Worm (Caenorhabditis elegans): Measurements from ENCODE around the gene vps-45.

Gene vps-45

DNA sequence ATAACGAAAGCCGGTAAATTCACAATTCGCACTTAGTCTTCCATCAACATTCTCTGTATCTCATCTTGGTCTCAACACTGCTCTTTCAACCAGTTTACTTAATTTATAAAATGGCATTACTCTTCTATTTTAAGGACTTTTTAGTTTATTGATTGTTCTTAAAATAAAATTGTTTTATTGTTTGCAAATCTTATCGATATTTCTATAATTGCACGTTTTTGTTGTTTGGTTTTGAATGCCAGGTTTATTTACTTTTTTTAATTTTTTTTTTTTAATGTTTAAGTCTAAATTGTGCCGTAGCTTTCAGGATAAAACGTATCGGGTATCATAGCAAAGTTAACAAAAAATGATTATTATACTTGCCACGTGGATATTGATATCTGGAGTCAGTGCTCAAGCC, 17.1 kb downstream of the vps-45 start, which contains the start of gene chil-10:
Gene chil-10 (plus strand): TSS at position 301 of the 400 bp plus-strand sequence.
- TF ChIP-seq F13C5.2 (tag; optimal IDR thresholded peaks at IDR 0.05) (no peak), sea-1 (GFP tag; conservative IDR thresholded peaks at IDR 0.05) (no peak), ceh-13 (GFP tag; optimal IDR thresholded peaks at IDR 0.05) (no peak), tra-4 (tag; optimal IDR thresholded peaks at IDR 0.05) (no peak), scrt-1 (GFP tag; IDR thresholded peaks at IDR 0.05) (no peak), hnd-1 (tag; optimal IDR thresholded peaks at IDR 0.05) (no peak)

DNA sequence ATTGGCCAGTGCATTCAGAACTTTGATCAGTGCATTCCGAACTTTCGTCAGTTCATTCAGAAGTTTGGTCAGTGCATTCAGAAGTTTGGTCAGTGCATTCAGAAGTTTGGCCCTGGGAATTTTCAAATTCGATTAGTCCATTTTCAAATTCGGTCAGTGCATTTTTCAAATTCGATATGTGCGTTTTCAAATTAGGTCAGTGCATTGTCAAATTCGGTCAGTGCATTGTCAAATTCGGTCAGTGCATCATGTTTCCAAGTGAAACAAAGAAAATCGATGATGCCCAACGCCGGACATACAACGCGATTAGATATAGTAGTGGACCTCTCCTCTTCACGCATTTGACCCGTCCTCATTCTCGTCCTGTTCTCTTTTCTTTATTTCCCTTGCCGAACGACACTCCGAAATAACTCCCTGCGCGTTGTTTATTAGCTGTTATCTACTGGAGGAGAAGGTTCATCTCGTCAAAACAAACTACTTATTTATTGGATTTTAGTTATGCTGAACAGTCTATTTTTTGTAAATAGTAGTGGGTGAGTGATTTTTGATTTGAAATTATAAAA, 20.1 kb downstream of the vps-45 start, which contains the start of gene apm-3:
Gene apm-3 (plus strand): TSS at position 477 of the 563 bp plus-strand sequence.
- TF ChIP-seq F13C5.2 (tag; optimal IDR thresholded peaks at IDR 0.05) = no peak
- no peak for TF ChIP-seq tbx-37 (GFP tag; conservative IDR thresholded peaks at IDR 0.05)
- no peak for TF ChIP-seq tra-4 (tag; optimal IDR thresholded peaks at IDR 0.05)
- TF ChIP-seq ets-7 (tag; optimal IDR thresholded peaks at IDR 0.05) = no peak
- peak; percentile 38 for TF ChIP-seq hmg-4 (GFP tag; optimal IDR thresholded peaks at IDR 0.05)
- TF ChIP-seq ceh-36 (tag; optimal IDR thresholded peaks at IDR 0.05) = no peak

DNA sequence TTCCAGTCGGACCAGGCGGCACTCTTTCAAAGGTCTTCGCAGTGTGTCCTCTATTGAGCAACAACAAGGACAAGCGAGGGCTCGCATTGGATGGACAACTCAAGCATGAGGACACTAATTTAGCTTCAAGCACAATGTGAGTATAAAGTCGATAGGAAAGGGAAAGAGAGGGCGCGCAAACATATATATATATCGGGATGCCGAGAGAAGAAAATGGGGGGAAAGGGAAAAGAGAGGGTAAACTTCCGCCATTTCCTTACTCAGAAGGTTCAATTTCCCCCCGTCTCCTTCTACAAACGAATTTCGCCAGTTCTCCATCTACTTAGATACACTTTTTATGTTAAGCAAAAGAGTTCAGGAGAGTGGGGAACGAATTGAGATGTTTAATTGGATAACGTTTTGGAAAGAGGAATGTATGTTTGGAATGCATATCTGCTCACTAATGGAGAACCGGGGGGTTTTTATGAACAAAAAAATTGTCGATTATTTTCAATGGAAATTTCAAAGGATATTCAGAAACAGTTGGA, 22.0 kb downstream of the vps-45 start:
- TF ChIP-seq pes-1 (GFP tag; IDR thresholded peaks at IDR 0.05) (no peak), tra-4 (tag; optimal IDR thresholded peaks at IDR 0.05) (no peak), ets-7 (tag; optimal IDR thresholded peaks at IDR 0.05) (no peak), F13C5.2 (tag; optimal IDR thresholded peaks at IDR 0.05) (peak; percentile 31), aly-1 (tag; optimal IDR thresholded peaks at IDR 0.05) (no peak)

DNA sequence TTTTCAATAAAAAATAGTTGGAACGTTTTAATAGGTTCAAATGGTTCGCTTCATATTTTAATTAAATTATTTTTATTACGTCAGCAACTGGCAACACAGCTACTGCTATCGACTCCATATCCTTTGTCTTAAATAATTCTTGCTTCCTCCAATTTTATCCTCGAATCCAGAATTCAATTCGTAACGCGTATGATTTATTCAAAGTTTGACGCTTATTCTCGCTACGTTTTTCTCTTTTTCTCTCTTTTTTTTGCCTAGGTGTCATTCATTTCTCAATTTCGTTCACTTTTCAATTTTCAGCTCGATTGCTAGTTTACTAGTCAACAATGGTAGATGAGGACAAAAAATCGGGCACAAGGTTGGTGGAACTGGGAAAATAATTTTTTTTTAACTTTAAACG, 24.2 kb downstream of the vps-45 start, which contains the start of gene arr-1:
Gene arr-1 (plus strand): TSS at position 301 of the 400 bp plus-strand sequence.
- TF ChIP-seq ceh-36 (tag; optimal IDR thresholded peaks at IDR 0.05) = no peak

DNA sequence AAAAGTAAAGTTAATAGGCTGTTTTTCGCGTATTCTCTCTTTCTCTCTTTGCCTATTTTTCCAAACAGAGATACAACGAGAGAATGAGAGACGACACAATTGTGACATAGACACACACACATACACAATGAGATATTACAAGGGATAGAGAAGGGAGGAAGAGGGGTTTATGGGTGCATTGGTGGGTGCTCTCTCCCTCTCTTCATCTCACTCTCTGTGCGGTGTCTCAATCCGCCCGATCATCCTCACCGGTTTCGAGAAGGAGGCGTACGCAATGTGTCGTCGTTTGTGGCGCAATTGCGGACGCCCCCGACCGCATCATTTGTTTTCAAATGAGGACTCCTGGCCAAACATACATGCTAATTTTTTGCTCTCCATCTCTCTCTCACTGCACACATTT, 25.2 kb downstream of the vps-45 start:
- TF ChIP-seq B0310.2 (tag; optimal IDR thresholded peaks at IDR 0.05) (peak; percentile 36), tbx-11 (GFP tag; IDR thresholded peaks at IDR 0.05) (peak; percentile 25; the same call in 1 of the 2 replicates), aly-1 (tag; optimal IDR thresholded peaks at IDR 0.05) (peak; percentile 67), tbx-37 (GFP tag; conservative IDR thresholded peaks at IDR 0.05) (no peak), hmg-4 (GFP tag; optimal IDR thresholded peaks at IDR 0.05) (peak; percentile 98), hmbx-1 (tag; optimal IDR thresholded peaks at IDR 0.05) (no peak), scrt-1 (GFP tag; IDR thresholded peaks at IDR 0.05) (peak; percentile 64), ceh-13 (GFP tag; optimal IDR thresholded peaks at IDR 0.05) (no peak), sea-1 (GFP tag; conservative IDR thresholded peaks at IDR 0.05) (peak; percentile 68; the same call in 1 of the 2 replicates), pes-1 (GFP tag; IDR thresholded peaks at IDR 0.05) (peak; percentile 23; the same call in 1 of the 2 replicates), hnd-1 (tag; optimal IDR thresholded peaks at IDR 0.05) (peak; percentile 10), flt-1 (GFP tag; IDR thresholded peaks at IDR 0.05) (peak; percentile 57; the same call in 1 of the 2 replicates), ceh-36 (tag; optimal IDR thresholded peaks at IDR 0.05) (peak; percentile 38), ama-1 (optimal IDR thresholded peaks at IDR 0.05) (no peak), tra-4 (tag; optimal IDR thresholded peaks at IDR 0.05) (no peak), F13C5.2 (tag; optimal IDR thresholded peaks at IDR 0.05) (peak; percentile 95), ets-7 (tag; optimal IDR thresholded peaks at IDR 0.05) (peak; percentile 69)

DNA sequence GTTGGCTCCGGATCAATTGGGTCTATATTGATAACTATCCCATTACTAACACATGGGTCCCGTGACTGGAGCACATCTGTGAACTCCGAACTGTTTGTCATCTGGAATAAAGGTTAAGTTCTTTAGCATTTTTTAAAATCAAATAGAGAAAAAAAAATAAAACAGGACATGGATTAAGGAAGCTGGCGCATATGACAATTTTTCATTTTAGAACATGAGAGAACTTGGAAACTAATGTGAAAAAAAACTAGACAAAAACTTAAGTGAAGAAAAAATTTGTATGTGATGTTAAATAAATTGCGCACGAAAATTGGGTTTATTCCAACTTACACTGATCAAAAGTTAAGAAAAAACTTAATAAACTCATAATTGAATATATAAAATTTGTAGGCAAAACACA, 25.9 kb downstream of the vps-45 start, which contains the start of gene sms-2:
Gene sms-2 (minus strand): TSS at position 101 of the 400 bp plus-strand sequence.
- TF ChIP-seq B0310.2 (tag; optimal IDR thresholded peaks at IDR 0.05) (no peak), scrt-1 (GFP tag; IDR thresholded peaks at IDR 0.05) (no peak)

DNA sequence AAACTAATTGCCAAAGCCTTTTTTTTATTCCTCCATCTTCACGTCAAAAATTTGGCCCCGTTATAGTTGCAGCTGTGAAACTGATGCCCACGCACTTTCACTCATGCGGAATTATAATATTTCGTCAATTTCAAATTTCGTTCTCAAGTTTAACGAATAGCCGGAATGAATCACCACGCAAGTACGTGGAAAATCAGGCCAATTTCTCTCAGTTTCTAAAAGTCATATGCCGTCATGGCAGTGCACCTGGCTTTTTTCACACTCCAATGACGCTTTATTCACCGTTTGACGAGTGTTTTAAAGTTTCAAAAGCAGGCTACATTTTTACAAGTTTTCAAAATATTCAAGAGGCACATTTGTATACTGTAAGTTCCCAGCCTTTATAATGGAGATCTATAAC, 26.8 kb downstream of the vps-45 start:
- no peak for TF ChIP-seq F13C5.2 (tag; optimal IDR thresholded peaks at IDR 0.05)
- TF ChIP-seq tbx-11 (GFP tag; IDR thresholded peaks at IDR 0.05) = no peak
- no peak for TF ChIP-seq B0310.2 (tag; optimal IDR thresholded peaks at IDR 0.05)
- TF ChIP-seq tbx-37 (GFP tag; conservative IDR thresholded peaks at IDR 0.05) = no peak
- TF ChIP-seq hmg-4 (GFP tag; optimal IDR thresholded peaks at IDR 0.05) = no peak
- no peak for TF ChIP-seq hnd-1 (tag; optimal IDR thresholded peaks at IDR 0.05)
- TF ChIP-seq flt-1 (GFP tag; IDR thresholded peaks at IDR 0.05) = no peak
- no peak for TF ChIP-seq aly-1 (tag; optimal IDR thresholded peaks at IDR 0.05)
- no peak for TF ChIP-seq tra-4 (tag; optimal IDR thresholded peaks at IDR 0.05)
- TF ChIP-seq ceh-36 (tag; optimal IDR thresholded peaks at IDR 0.05) = no peak
- TF ChIP-seq ceh-13 (GFP tag; optimal IDR thresholded peaks at IDR 0.05) = no peak
- no peak for TF ChIP-seq sea-1 (GFP tag; conservative IDR thresholded peaks at IDR 0.05)

DNA sequence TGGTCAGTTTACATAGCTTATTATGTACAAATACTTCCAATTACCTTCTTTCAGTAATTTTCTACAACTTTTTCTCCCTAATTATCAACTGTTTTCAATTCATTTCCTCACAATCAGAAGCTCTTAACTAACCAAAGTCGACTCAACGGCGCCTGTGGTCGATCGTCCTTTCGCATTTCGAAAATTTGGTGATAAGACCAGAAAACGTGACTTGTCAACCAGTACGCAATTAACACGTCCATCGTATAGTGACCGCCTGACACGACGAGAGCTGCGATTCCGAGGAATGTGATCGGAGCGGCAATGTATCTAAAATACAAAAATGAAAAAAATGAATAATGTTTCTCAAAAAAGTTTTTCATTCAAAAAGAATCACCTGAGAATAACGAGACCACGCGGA, 29.0 kb downstream of the vps-45 start:
- TF ChIP-seq hmg-4 (GFP tag; optimal IDR thresholded peaks at IDR 0.05) (no peak), scrt-1 (GFP tag; IDR thresholded peaks at IDR 0.05) (no peak), aly-1 (tag; optimal IDR thresholded peaks at IDR 0.05) (no peak), tbx-37 (GFP tag; conservative IDR thresholded peaks at IDR 0.05) (no peak), tra-4 (tag; optimal IDR thresholded peaks at IDR 0.05) (no peak), hnd-1 (tag; optimal IDR thresholded peaks at IDR 0.05) (no peak), tbx-11 (GFP tag; IDR thresholded peaks at IDR 0.05) (no peak), hmbx-1 (tag; optimal IDR thresholded peaks at IDR 0.05) (no peak), F13C5.2 (tag; optimal IDR thresholded peaks at IDR 0.05) (no peak), sea-1 (GFP tag; conservative IDR thresholded peaks at IDR 0.05) (no peak), B0310.2 (tag; optimal IDR thresholded peaks at IDR 0.05) (no peak), ama-1 (optimal IDR thresholded peaks at IDR 0.05) (no peak), ets-7 (tag; optimal IDR thresholded peaks at IDR 0.05) (no peak), flt-1 (GFP tag; IDR thresholded peaks at IDR 0.05) (no peak), ceh-13 (GFP tag; optimal IDR thresholded peaks at IDR 0.05) (no peak), ceh-36 (tag; optimal IDR thresholded peaks at IDR 0.05) (no peak), pes-1 (GFP tag; IDR thresholded peaks at IDR 0.05) (no peak)

Measured in whole organism, early embryonic.